Fruit fly (Drosophila melanogaster) whole organism, wandering third instar larva: ENCODE data around the gene Ugt307A1.

Experiments
- CrebA ChIP-seq: fragments of 200-800 bp; sonication (Bioruptor generic); optimal IDR thresholded peaks from 2 replicates; lab custom pipeline; 2016; ENCODE audit warnings: missing biosample characterization, mild to moderate bottlenecking, missing genetic modification characterization, borderline replicate concordance
- Mio ChIP-seq: sonication (Bioruptor generic); optimal IDR thresholded peaks from 2 replicates; lab custom pipeline; 2016; ENCODE audit warnings: missing biosample characterization, missing genetic modification characterization
- sage ChIP-seq: fragments of 200-800 bp; sonication (Bioruptor generic); optimal IDR thresholded peaks from 2 replicates; lab custom pipeline; 2016; ENCODE audit warnings: missing biosample characterization, mild to moderate bottlenecking, missing genetic modification characterization
- woc ChIP-seq: sonication (Bioruptor generic); optimal IDR thresholded peaks from 2 replicates; lab custom pipeline; 2016; ENCODE audit warnings: missing biosample characterization, mild to moderate bottlenecking, missing genetic modification characterization

dm6 chr2L:7090922-7091321, 23.1 kb downstream of the Ugt307A1 start:
- no peak for TF ChIP-seq Mio (GFP tag; lab: Kevin White, UChicago)
- TF ChIP-seq sage (GFP tag; lab: Kevin White, UChicago) = no peak
- no peak for TF ChIP-seq CrebA (GFP tag; lab: Kevin White, UChicago)
- no peak for TF ChIP-seq woc (GFP tag; lab: Kevin White, UChicago)
